Worm (Caenorhabditis elegans) whole organism, mixed stage, embryonic: ENCODE results near the gene srh-139.
"Not testable (repeated sequence)": the region's sequence is repeated elsewhere in the genome, so short reads cannot be mapped to it uniquely, and the experiment has no call there.

Source experiments
- M03D4.4 ChIP-seq: sonication (generic microtip); optimal IDR thresholded peaks from 2 replicates; lab custom pipeline; 2017; ENCODE audit warnings: mild to moderate bottlenecking, missing genetic modification characterization, missing compliant biosample characterization
- bed-3 ChIP-seq: fragments of 200-800 bp; sonication (Bioruptor generic); optimal IDR thresholded peaks from 3 replicates; lab custom pipeline; 2018; ENCODE audit warnings: mild to moderate bottlenecking, missing genetic modification characterization, moderate library complexity, missing compliant biosample characterization
- blmp-1 ChIP-seq: fragments of 150-350 bp; optimal IDR thresholded peaks from 2 replicates; lab custom pipeline; 2014; ENCODE audit warnings: missing biosample characterization, missing genetic modification characterization
- ceh-39 ChIP-seq: fragments of 150-350 bp; optimal IDR thresholded peaks from 2 replicates; lab custom pipeline; 2014; ENCODE audit warnings: missing biosample characterization, missing genetic modification characterization
- ceh-43 ChIP-seq: fragments of 200-800 bp; sonication (Bioruptor generic); optimal IDR thresholded peaks from 2 replicates; lab custom pipeline; 2018; ENCODE audit warnings: mild to moderate bottlenecking, missing genetic modification characterization, moderate library complexity, missing compliant biosample characterization
- ces-1 ChIP-seq: fragments of 150-350 bp; optimal IDR thresholded peaks from 2 replicates; lab custom pipeline; 2014; ENCODE audit warnings: missing biosample characterization, missing genetic modification reagents, missing genetic modification characterization
- cnd-1 ChIP-seq: fragments of 200-800 bp; sonication (Bioruptor generic); optimal IDR thresholded peaks from 2 replicates; lab custom pipeline; 2018; ENCODE audit warnings: mild to moderate bottlenecking, missing genetic modification characterization, missing compliant biosample characterization
- drap-1 ChIP-seq: fragments of 200-800 bp; sonication (Bioruptor generic); optimal IDR thresholded peaks from 3 replicates; lab custom pipeline; 2018; ENCODE audit warnings: mild to moderate bottlenecking, missing genetic modification characterization, missing compliant biosample characterization
- elt-1 ChIP-seq: sonication (generic microtip); optimal IDR thresholded peaks from 2 replicates; lab custom pipeline; 2017; ENCODE audit warnings: missing genetic modification characterization, mild to moderate bottlenecking, missing compliant biosample characterization, antibody characterized with exemption, moderate library complexity, borderline replicate concordance; ENCODE audit not compliant: insufficient read depth
- flh-1 ChIP-seq: fragments of 200-800 bp; sonication (Bioruptor generic); optimal IDR thresholded peaks from 2 replicates; lab custom pipeline; 2018; ENCODE audit warnings: mild to moderate bottlenecking, missing genetic modification characterization, moderate library complexity, missing compliant biosample characterization
- ham-2 ChIP-seq: fragments of 200-800 bp; sonication (Bioruptor generic); optimal IDR thresholded peaks from 2 replicates; lab custom pipeline; 2018; ENCODE audit warnings: mild to moderate bottlenecking, missing genetic modification characterization, missing compliant biosample characterization
- hlh-1 ChIP-seq: fragments of 150-350 bp; optimal IDR thresholded peaks from 2 replicates; lab custom pipeline; 2014; ENCODE audit warnings: missing biosample characterization, missing genetic modification reagents, missing genetic modification characterization
- lin-13 ChIP-seq: fragments of 150-350 bp; optimal IDR thresholded peaks from 2 replicates; lab custom pipeline; 2014; ENCODE audit warnings: missing biosample characterization, missing genetic modification characterization
- lsy-2 ChIP-seq: fragments of 150-350 bp; optimal IDR thresholded peaks from 2 replicates; lab custom pipeline; 2014; ENCODE audit warnings: missing biosample characterization, missing genetic modification characterization
- mab-5 ChIP-seq: fragments of 150-350 bp; optimal IDR thresholded peaks from 2 replicates; lab custom pipeline; 2014; ENCODE audit warnings: missing biosample characterization, missing genetic modification characterization
- mep-1 ChIP-seq: fragments of 150-350 bp; optimal IDR thresholded peaks from 2 replicates; lab custom pipeline; 2017; ENCODE audit warnings: missing biosample characterization, missing genetic modification reagents, missing genetic modification characterization, inconsistent platforms
- mls-2 ChIP-seq: sonication (generic microtip); optimal IDR thresholded peaks from 2 replicates; lab custom pipeline; 2016; ENCODE audit warnings: mild to moderate bottlenecking, missing genetic modification characterization, moderate library complexity, missing compliant biosample characterization
- nhr-237 ChIP-seq: fragments of 150-350 bp; optimal IDR thresholded peaks from 2 replicates; lab custom pipeline; 2014; ENCODE audit warnings: missing biosample characterization, missing genetic modification characterization
- nhr-28 ChIP-seq: fragments of 150-350 bp; optimal IDR thresholded peaks from 2 replicates; lab custom pipeline; 2014; ENCODE audit warnings: missing biosample characterization, missing genetic modification characterization
- nhr-76 ChIP-seq: sonication (generic microtip); optimal IDR thresholded peaks from 2 replicates; lab custom pipeline; 2017; ENCODE audit warnings: missing biosample characterization, missing genetic modification characterization
- pha-4 ChIP-seq: fragments of 150-350 bp; optimal IDR thresholded peaks from 2 replicates; lab custom pipeline; 2018; ENCODE audit warnings: missing biosample characterization, missing genetic modification reagents, missing genetic modification characterization
- sem-2 ChIP-seq: fragments of 200-800 bp; sonication (Bioruptor generic); optimal IDR thresholded peaks from 2 replicates; lab custom pipeline; 2018; ENCODE audit warnings: mild to moderate bottlenecking, missing genetic modification characterization, missing compliant biosample characterization
- snpc-4 ChIP-seq: fragments of 150-350 bp; optimal IDR thresholded peaks from 2 replicates; lab custom pipeline; 2014; ENCODE audit warnings: missing biosample characterization, missing genetic modification characterization
- unc-120 ChIP-seq: sonication (generic microtip); optimal IDR thresholded peaks from 2 replicates; lab custom pipeline; 2017; ENCODE audit warnings: missing genetic modification characterization, missing compliant biosample characterization; ENCODE audit not compliant: poor library complexity, severe bottlenecking
- unc-62 ChIP-seq: fragments of 150-350 bp; optimal IDR thresholded peaks from 2 replicates; lab custom pipeline; 2014; ENCODE audit warnings: missing biosample characterization, missing genetic modification reagents, missing genetic modification characterization
- zip-8 ChIP-seq: fragments of 150-350 bp; optimal IDR thresholded peaks from 2 replicates; lab custom pipeline; 2014; ENCODE audit warnings: missing biosample characterization, missing genetic modification characterization
- ztf-11 ChIP-seq: fragments of 150-350 bp; optimal IDR thresholded peaks from 2 replicates; lab custom pipeline; 2014; ENCODE audit warnings: missing biosample characterization, missing genetic modification characterization

srh-139 gene

ce11 chrV:16499006-16499405 lies 15.2 kb downstream of the srh-139 start, which contains the start of gene F36D3.1 (continued):
- no peak for TF ChIP-seq blmp-1

- TF ChIP-seq nhr-28 (tag; lab: Kevin White, UChicago) (no peak), unc-120 (tag; lab: Kevin White, UChicago) (no peak), zip-8 (tag; lab: Kevin White, UChicago) (no peak), ces-1 (GFP tag; lab: Kevin White, UChicago) (no peak), lsy-2 (no peak), flh-1 (no peak), bed-3 (GFP tag; lab: Kevin White, UChicago) (no peak), nhr-76 (tag; lab: Kevin White, UChicago) (no peak), snpc-4 (tag; lab: Kevin White, UChicago) (no peak), blmp-1 (no peak), pha-4 (tag; lab: Kevin White, UChicago) (no peak), unc-62 (no peak), ztf-11 (no peak)
- TF ChIP-seq, all 35 proteins: peak for 0
These were observed 19.4 kb downstream of the srh-139 start, which contains the start of gene F36D3.14 for ce11 chrV:16503164-16503563. F36D3.14 (minus strand) TSS chrV:16503264.

- no peak for TF ChIP-seq ces-1 (GFP tag; lab: Kevin White, UChicago)
- TF ChIP-seq unc-62: no peak
- no peak for TF ChIP-seq flh-1
- no peak for TF ChIP-seq mep-1 (tag; lab: Kevin White, UChicago)
- no peak for TF ChIP-seq drap-1 (GFP tag; lab: Kevin White, UChicago)
- TF ChIP-seq mls-2: no peak
- TF ChIP-seq blmp-1: no peak
- no peak for TF ChIP-seq elt-1
- no peak for TF ChIP-seq lsy-2
- TF ChIP-seq zip-8 (tag; lab: Kevin White, UChicago): no peak
- TF ChIP-seq mab-5 (tag; lab: Kevin White, UChicago): no peak
- TF ChIP-seq M03D4.4 (tag; lab: Kevin White, UChicago): no peak
- no peak for TF ChIP-seq hlh-1
- TF ChIP-seq ztf-11: no peak
- no peak for TF ChIP-seq pha-4 (tag; lab: Kevin White, UChicago)
- no peak for TF ChIP-seq ham-2
- TF ChIP-seq nhr-76 (tag; lab: Kevin White, UChicago): no peak
These were observed 22.0 kb downstream of the srh-139 start, which contains the start of gene nhr-54 for ce11 chrV:16505828-16506227. nhr-54 (minus strand) TSS chrV:16505928.

DNA sequence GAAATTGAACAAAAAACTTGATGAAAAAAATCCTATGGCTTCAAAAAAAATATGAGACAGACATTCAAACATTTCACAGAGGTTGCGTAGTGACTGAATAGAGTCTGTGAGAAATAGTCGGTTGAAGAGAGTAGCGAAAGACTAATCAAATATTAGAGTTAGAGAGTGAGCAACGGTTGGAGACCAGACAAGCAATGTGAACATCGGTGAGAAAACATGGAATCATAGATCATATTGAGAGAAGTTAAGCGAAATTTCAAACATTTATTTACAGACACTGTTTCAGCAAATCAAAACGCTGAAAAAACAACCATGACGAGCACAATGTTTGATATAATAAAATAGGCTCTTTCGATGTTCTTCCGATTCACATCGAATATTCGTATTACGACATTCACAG lies 22.9 kb downstream of the srh-139 start:
- TF ChIP-seq mab-5 (tag; lab: Kevin White, UChicago): no peak
- TF ChIP-seq sem-2 (GFP tag; lab: Kevin White, UChicago): no peak
- TF ChIP-seq lin-13 (tag; lab: Kevin White, UChicago): no peak
- no peak for TF ChIP-seq nhr-237 (tag; lab: Kevin White, UChicago)
- no peak for TF ChIP-seq ceh-39 (tag; lab: Kevin White, UChicago)
- no peak for TF ChIP-seq unc-62

DNA sequence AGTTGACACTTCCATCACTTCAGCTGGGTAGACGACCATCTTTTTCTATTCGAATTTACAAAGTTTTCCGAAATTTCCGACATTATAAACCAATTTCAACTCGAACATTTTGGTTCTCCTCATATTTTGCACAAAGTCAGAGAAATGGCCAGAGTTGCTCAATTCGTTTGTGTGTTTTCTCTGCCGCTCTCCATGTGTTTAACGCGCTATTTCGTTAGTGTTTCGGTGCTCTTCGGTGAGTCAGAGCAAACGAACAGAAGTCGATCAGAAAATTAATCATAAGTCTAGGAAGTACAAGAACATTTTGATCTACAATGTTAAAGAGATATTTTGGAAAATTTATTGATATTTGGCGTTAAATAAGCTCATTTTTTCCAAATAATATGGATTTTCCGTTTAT lies 24.9 kb downstream of the srh-139 start, which contains the start of gene srr-3:
Gene srr-3, minus strand, starts transcription at position 101 of the 400 bp plus-strand sequence.
- TF ChIP-seq cnd-1 (tag; lab: Kevin White, UChicago) (no peak), ceh-43 (GFP tag; lab: Kevin White, UChicago) (no peak), bed-3 (GFP tag; lab: Kevin White, UChicago) (no peak), hlh-1 (no peak), ces-1 (GFP tag; lab: Kevin White, UChicago) (no peak)
- TF ChIP-seq, all 35 proteins: peak for 0

ce11 chrV:16515140-16515539 lies 31.4 kb downstream of the srh-139 start, which contains the start of gene F36D3.5:
F36D3.5 (minus strand) TSS chrV:16515240.
- not testable (repeated sequence) for TF ChIP-seq bed-3 (GFP tag; lab: Kevin White, UChicago); ceh-39 (tag; lab: Kevin White, UChicago); snpc-4 (tag; lab: Kevin White, UChicago)

DNA sequence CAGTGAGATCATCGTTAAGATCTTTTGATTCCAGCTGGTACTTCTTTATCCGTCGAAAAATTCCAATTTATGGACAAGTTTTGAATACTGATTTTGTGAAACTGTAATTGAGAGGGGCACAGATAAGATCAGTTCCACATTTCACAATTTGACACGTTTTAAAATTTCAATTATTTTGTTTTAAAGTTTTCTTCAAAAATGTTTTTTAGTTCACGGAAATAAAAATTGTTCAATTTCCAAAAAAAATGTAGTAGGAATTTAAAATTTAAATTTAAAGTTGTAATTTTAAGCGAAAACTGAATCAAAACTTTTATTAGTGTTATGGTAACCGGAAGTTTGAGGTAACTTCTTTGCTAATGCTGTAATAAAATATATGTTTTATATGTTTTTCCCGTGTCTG lies 33.8 kb downstream of the srh-139 start, which contains the start of gene F36D3.4:
Gene F36D3.4, minus strand, starts transcription at position 101 of the 400 bp plus-strand sequence.
- no peak for TF ChIP-seq blmp-1
- no peak for TF ChIP-seq M03D4.4 (tag; lab: Kevin White, UChicago)
- TF ChIP-seq nhr-76 (tag; lab: Kevin White, UChicago): no peak
- TF ChIP-seq mab-5 (tag; lab: Kevin White, UChicago): no peak
- TF ChIP-seq sem-2 (GFP tag; lab: Kevin White, UChicago): no peak
- TF ChIP-seq nhr-28 (tag; lab: Kevin White, UChicago): no peak
- TF ChIP-seq, all 35 proteins: peak for 0
